Worm (Caenorhabditis elegans) whole organism, L1 larva: ENCODE results near the gene hpo-10.

Experiments
- F16B12.6 ChIP-seq: fragments of 150-350 bp; optimal IDR thresholded peaks from 2 replicates; lab custom pipeline; 2014; ENCODE audit warnings: missing biosample characterization, missing genetic modification characterization
- aly-2 ChIP-seq: fragments of 150-350 bp; optimal IDR thresholded peaks from 2 replicates; lab custom pipeline; 2014; ENCODE audit warnings: missing biosample characterization, missing genetic modification characterization
- ama-1 ChIP-seq: fragments of 150-350 bp; optimal IDR thresholded peaks from 2 replicates; lab custom pipeline; 2014
- blmp-1 ChIP-seq: fragments of 150-350 bp; optimal IDR thresholded peaks from 2 replicates; lab custom pipeline; 2014; ENCODE audit warnings: missing biosample characterization, missing genetic modification characterization
- ceh-8 ChIP-seq: fragments of 200-800 bp; sonication (Bioruptor generic); optimal IDR thresholded peaks from 2 replicates; lab custom pipeline; 2018; ENCODE audit warnings: mild to moderate bottlenecking, missing genetic modification characterization, moderate library complexity, missing compliant biosample characterization
- ceh-82 ChIP-seq, 3 experiments: fragments of 150-350 bp in 1 of 3; sonication (generic microtip) in 2 of 3; optimal IDR thresholded peaks; 2 replicates each; lab custom pipeline; 2014 to 2017; ENCODE audit warnings: missing biosample characterization in 3 of 3, missing genetic modification characterization in 3 of 3
- ceh-90 ChIP-seq: sonication (generic microtip); optimal IDR thresholded peaks from 2 replicates; lab custom pipeline; 2016; ENCODE audit warnings: missing genetic modification characterization, missing compliant biosample characterization
- dpl-1 ChIP-seq, 3 experiments: fragments of 150-350 bp in 2 of 3; sonication (generic microtip) in 1 of 3; optimal IDR thresholded peaks; 2 replicates each; lab custom pipeline; 2014 to 2017; ENCODE audit warnings: missing biosample characterization in 3 of 3, missing genetic modification characterization in 3 of 3, missing genetic modification reagents in 3 of 3
- efl-1 ChIP-seq, 4 experiments: fragments of 150-350 bp; optimal IDR thresholded peaks in 3 of 4; peaks in 1 of 4; 1 replicate in 1 of 4; 2 replicates in 3 of 4; lab custom pipeline; 2014; ENCODE audit warnings: missing biosample characterization in 2 of 4, missing genetic modification characterization in 2 of 4, missing genetic modification reagents in 2 of 4
- egl-13 ChIP-seq: sonication (generic microtip); optimal IDR thresholded peaks from 2 replicates; lab custom pipeline; 2016; ENCODE audit warnings: missing genotype, missing genetic modification reagents, missing genetic modification characterization, missing compliant biosample characterization
- elt-2 ChIP-seq: sonication (generic microtip); optimal IDR thresholded peaks from 2 replicates; lab custom pipeline; 2016; ENCODE audit warnings: missing genetic modification characterization, mild to moderate bottlenecking, inconsistent platforms, missing compliant biosample characterization, missing genetic modification reagents
- fkh-8 ChIP-seq: sonication (generic microtip); optimal IDR thresholded peaks from 2 replicates; lab custom pipeline; 2016; ENCODE audit warnings: mild to moderate bottlenecking, missing genetic modification characterization, missing compliant biosample characterization
- fos-1 ChIP-seq: fragments of 150-350 bp; optimal IDR thresholded peaks from 2 replicates; lab custom pipeline; 2014; ENCODE audit warnings: missing biosample characterization, missing genetic modification characterization
- grh-1 ChIP-seq: fragments of 200-800 bp; sonication (Bioruptor generic); IDR thresholded peaks from 2 replicates; pipeline ENCODE4 v1.3.6; 2022; ENCODE audit warnings: missing genetic modification reagents, missing genetic modification characterization, missing compliant biosample characterization
- hlh-17 ChIP-seq: fragments of 200-800 bp; sonication (Bioruptor generic); optimal IDR thresholded peaks from 2 replicates; lab custom pipeline; 2018; ENCODE audit warnings: missing genetic modification characterization, mild to moderate bottlenecking, missing compliant biosample characterization, moderate library complexity, borderline replicate concordance
- jun-1 ChIP-seq: fragments of 150-350 bp; optimal IDR thresholded peaks from 2 replicates; lab custom pipeline; 2014; ENCODE audit warnings: missing biosample characterization, missing genetic modification reagents, missing genetic modification characterization
- lin-14 ChIP-seq: fragments of 200-800 bp; sonication (Bioruptor generic); optimal IDR thresholded peaks from 2 replicates; lab custom pipeline; 2018; ENCODE audit warnings: mild to moderate bottlenecking, missing genetic modification characterization, moderate library complexity, missing compliant biosample characterization
- lin-35 ChIP-seq, 2 experiments: fragments of 150-350 bp; optimal IDR thresholded peaks; 2 replicates each; lab custom pipeline; 2014; ENCODE audit warnings: missing biosample characterization in 2 of 2, missing genetic modification characterization in 2 of 2, missing genetic modification reagents in 2 of 2
- lin-39 ChIP-seq: fragments of 150-350 bp; optimal IDR thresholded peaks from 2 replicates; lab custom pipeline; 2014; ENCODE audit warnings: missing biosample characterization, missing genetic modification reagents, missing genetic modification characterization
- lir-3 ChIP-seq: sonication (generic microtip); optimal IDR thresholded peaks from 2 replicates; lab custom pipeline; 2016; ENCODE audit warnings: mild to moderate bottlenecking, missing genetic modification characterization, moderate library complexity, missing compliant biosample characterization; ENCODE audit not compliant: poor library complexity
- lsy-2 ChIP-seq, 2 experiments: fragments of 150-350 bp; optimal IDR thresholded peaks; 2 replicates each; lab custom pipeline; 2014; ENCODE audit warnings: missing biosample characterization in 2 of 2, missing genetic modification characterization in 2 of 2
- mab-9 ChIP-seq: fragments of 200-800 bp; sonication (Bioruptor generic); IDR thresholded peaks from 2 replicates; pipeline ENCODE4 v1.3.6; 2022; ENCODE audit warnings: missing genetic modification reagents, missing genetic modification characterization, missing compliant biosample characterization
- mdl-1 ChIP-seq, 2 experiments: fragments of 150-350 bp; optimal IDR thresholded peaks; 2 replicates each; lab custom pipeline; 2014 to 2017; ENCODE audit warnings: missing biosample characterization in 2 of 2, missing genetic modification characterization in 2 of 2, inconsistent platforms in 1 of 2
- mep-1 ChIP-seq: fragments of 150-350 bp; optimal IDR thresholded peaks from 2 replicates; lab custom pipeline; 2014; ENCODE audit warnings: missing biosample characterization, missing genetic modification characterization
- nhr-71 ChIP-seq: sonication (generic microtip); optimal IDR thresholded peaks from 2 replicates; lab custom pipeline; 2016; ENCODE audit warnings: mild to moderate bottlenecking, missing genetic modification characterization, moderate library complexity, missing compliant biosample characterization
- nhr-76 ChIP-seq: sonication (generic microtip); optimal IDR thresholded peaks from 2 replicates; lab custom pipeline; 2017; ENCODE audit warnings: missing biosample characterization, missing genetic modification characterization
- nhr-85 ChIP-seq: sonication (generic microtip); peaks from one replicate; lab custom pipeline; 2016; ENCODE audit warnings: missing genetic modification characterization, inconsistent platforms, missing compliant biosample characterization
- nhr-90 ChIP-seq: sonication (generic microtip); optimal IDR thresholded peaks from 2 replicates; lab custom pipeline; 2016; ENCODE audit warnings: mild to moderate bottlenecking, missing genetic modification characterization, missing compliant biosample characterization; ENCODE audit not compliant: poor library complexity
- pax-3 ChIP-seq: fragments of 200-800 bp; sonication (Bioruptor generic); optimal IDR thresholded peaks from 2 replicates; lab custom pipeline; 2018; ENCODE audit warnings: mild to moderate bottlenecking, missing genetic modification characterization, moderate library complexity, missing compliant biosample characterization
- pqm-1 ChIP-seq: sonication (generic microtip); optimal IDR thresholded peaks from 3 replicates; lab custom pipeline; 2017; ENCODE audit warnings: missing biosample characterization, missing genetic modification characterization
- snpc-4 ChIP-seq: fragments of 150-350 bp; optimal IDR thresholded peaks from 2 replicates; lab custom pipeline; 2014; ENCODE audit warnings: missing biosample characterization, missing genetic modification characterization
- sox-4 ChIP-seq: sonication (generic microtip); optimal IDR thresholded peaks from 2 replicates; lab custom pipeline; 2016; ENCODE audit warnings: missing genetic modification characterization, missing compliant biosample characterization
- sptf-1 ChIP-seq: fragments of 150-350 bp; optimal IDR thresholded peaks from 2 replicates; lab custom pipeline; 2014; ENCODE audit warnings: missing biosample characterization, missing genetic modification characterization
- sup-37 ChIP-seq: fragments of 200-800 bp; sonication (Bioruptor generic); optimal IDR thresholded peaks from 2 replicates; lab custom pipeline; 2018; ENCODE audit warnings: mild to moderate bottlenecking, missing genetic modification characterization, missing compliant biosample characterization
- swsn-7 ChIP-seq: sonication (generic microtip); optimal IDR thresholded peaks from 2 replicates; lab custom pipeline; 2016; ENCODE audit warnings: missing genetic modification characterization, missing compliant biosample characterization
- tbx-2 ChIP-seq: sonication (generic microtip); optimal IDR thresholded peaks from 2 replicates; lab custom pipeline; 2016; ENCODE audit warnings: missing genetic modification characterization, missing compliant biosample characterization
- tlp-1 ChIP-seq: fragments of 150-350 bp; optimal IDR thresholded peaks from 2 replicates; lab custom pipeline; 2014; ENCODE audit warnings: missing biosample characterization, missing genetic modification characterization
- vab-15 ChIP-seq: sonication (generic microtip); optimal IDR thresholded peaks from 2 replicates; lab custom pipeline; 2017; ENCODE audit warnings: missing genotype, mild to moderate bottlenecking, missing genetic modification characterization, missing compliant biosample characterization
- zag-1 ChIP-seq: fragments of 150-350 bp; optimal IDR thresholded peaks from 2 replicates; lab custom pipeline; 2014; ENCODE audit warnings: missing biosample characterization, missing genetic modification characterization
- zip-4 ChIP-seq: fragments of 200-800 bp; sonication (Bioruptor generic); optimal IDR thresholded peaks from 2 replicates; lab custom pipeline; 2018; ENCODE audit warnings: mild to moderate bottlenecking, missing genetic modification characterization, moderate library complexity, missing compliant biosample characterization
- ztf-11 ChIP-seq, 2 experiments: sonication (generic microtip); optimal IDR thresholded peaks; 2 replicates each; lab custom pipeline; 2016 to 2017; ENCODE audit warnings: missing genetic modification characterization in 2 of 2, missing biosample characterization in 1 of 2, missing compliant biosample characterization in 1 of 2

The hpo-10 gene

ce11 chrIII:5859008-5859407 lies 20.3 kb upstream of the hpo-10 start, which contains the start of gene dpf-4:
TSS of gene dpf-4 (plus strand) at chrIII:5859308.
- no peak for TF ChIP-seq efl-1 (optimal IDR thresholded peaks at IDR 0.05; lab: Kevin White, UChicago)
- peak in 1 of 2 experiments; percentile 75 for TF ChIP-seq efl-1 (GFP tag; optimal IDR thresholded peaks at IDR 0.05 in 1 of 2; lab: Kevin White, UChicago)
- no peak for TF ChIP-seq nhr-85 (tag; lab: Kevin White, UChicago)
- TF ChIP-seq grh-1 (GFP tag; lab: Robert Waterston, UW): no peak

DNA sequence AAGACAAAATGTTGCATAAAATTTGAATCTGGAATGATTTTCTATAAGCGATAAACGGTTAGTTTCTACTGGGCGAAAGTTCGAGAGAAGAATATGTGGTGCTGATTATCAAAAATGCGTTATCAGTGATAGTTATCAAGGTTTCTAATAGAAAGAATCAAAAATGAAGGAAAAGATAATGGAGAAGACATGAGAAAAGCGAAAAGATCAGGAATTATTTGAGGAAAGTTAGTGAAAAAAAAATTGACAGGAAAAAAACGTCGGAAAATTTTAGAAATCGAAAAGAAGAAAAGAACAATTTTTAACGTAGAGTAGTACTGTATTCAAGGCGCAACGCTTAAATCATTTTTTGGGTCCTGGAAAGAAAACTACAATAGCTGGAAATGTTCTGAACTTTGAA lies 15.5 kb upstream of the hpo-10 start, which contains the start of gene dnpp-1:
dnpp-1 (minus strand) TSS at position 30 of the 400 bp plus-strand sequence.
- TF ChIP-seq vab-15 (tag; lab: Kevin White, UChicago) (no peak), elt-2 (tag; lab: Kevin White, UChicago) (peak; percentile 78), lin-35 (GFP tag; optimal IDR thresholded peaks at IDR 0.05; lab: Kevin White, UChicago) (peak in 1 of 2 experiments; percentile 25), F16B12.6 (tag; lab: Kevin White, UChicago) (no peak), tlp-1 (peak; percentile 25), fos-1 (no peak), egl-13 (tag; lab: Kevin White, UChicago) (no peak), blmp-1 (tag; lab: Kevin White, UChicago) (peak; percentile 62), pqm-1 (tag; lab: Kevin White, UChicago) (peak; percentile 36)

ce11 chrIII:5864270-5864669 lies 15.0 kb upstream of the hpo-10 start, which contains the start of gene rabn-5:
TSS of gene rabn-5 (plus strand) at chrIII:5864553.
- TF ChIP-seq swsn-7 (tag; lab: Kevin White, UChicago) (no peak), grh-1 (GFP tag; lab: Robert Waterston, UW) (no peak), nhr-90 (no peak), efl-1 (optimal IDR thresholded peaks at IDR 0.05; lab: Kevin White, UChicago) (peak; percentile 13 to 19), efl-1 (GFP tag; optimal IDR thresholded peaks at IDR 0.05 in 1 of 2; lab: Kevin White, UChicago) (peak in 1 of 2 experiments; percentile 51), mep-1 (tag; lab: Kevin White, UChicago) (peak; percentile 16), dpl-1 (GFP tag; optimal IDR thresholded peaks at IDR 0.05; lab: Kevin White, UChicago) (peak in 1 of 3 experiments; percentile 59), lsy-2 (tag; optimal IDR thresholded peaks at IDR 0.05; lab: Kevin White, UChicago) (peak in 1 of 2 experiments; percentile 2), fos-1 (no peak)

- TF ChIP-seq hlh-17 (GFP tag; lab: Kevin White, UChicago): no peak
- no peak for TF ChIP-seq ceh-82 (tag; optimal IDR thresholded peaks at IDR 0.05; lab: Kevin White, UChicago)
- TF ChIP-seq, all 84 proteins: peak for 0
Measured at ce11 chrIII:5868401-5868800, 10.9 kb upstream of the hpo-10 start, which contains the start of gene eng-1. TSS of gene eng-1 (minus strand) at chrIII:5868501.

ce11 chrIII:5869429-5869828 lies 9.9 kb upstream of the hpo-10 start, which contains the start of gene F01F1.15:
TSS of gene F01F1.15 (minus strand) at chrIII:5869529.
- no peak for TF ChIP-seq zip-4 (GFP tag; lab: Kevin White, UChicago)
- TF ChIP-seq blmp-1 (tag; lab: Kevin White, UChicago): no peak
- no peak for TF ChIP-seq sox-4
- no peak for TF ChIP-seq aly-2 (tag; lab: Kevin White, UChicago)
- no peak for TF ChIP-seq pax-3 (tag; lab: Kevin White, UChicago)
- TF ChIP-seq nhr-76 (tag; lab: Kevin White, UChicago): no peak

- peak in 1 of 2 experiments; percentile 95 for TF ChIP-seq ztf-11 (tag; optimal IDR thresholded peaks at IDR 0.05; lab: Kevin White, UChicago)
- peak; percentile 83 for TF ChIP-seq fkh-8 (tag; lab: Kevin White, UChicago)
- peak; percentile 31 for TF ChIP-seq lin-39 (tag; lab: Kevin White, UChicago)
- TF ChIP-seq grh-1 (GFP tag; lab: Robert Waterston, UW): peak; percentile 62
- peak; percentile 91 for TF ChIP-seq ceh-90
- peak; percentile 89 for TF ChIP-seq swsn-7 (tag; lab: Kevin White, UChicago)
- TF ChIP-seq nhr-85 (tag; lab: Kevin White, UChicago): peak; percentile 96
- peak; percentile 72 for TF ChIP-seq jun-1 (tag; lab: Kevin White, UChicago)
- TF ChIP-seq tlp-1: no peak
- TF ChIP-seq nhr-71 (tag; lab: Kevin White, UChicago): peak; percentile 92
- no peak for TF ChIP-seq sptf-1 (tag; lab: Kevin White, UChicago)
- peak; percentile 84 for TF ChIP-seq ceh-8 (GFP tag; lab: Kevin White, UChicago)
- peak; percentile 91 for TF ChIP-seq tbx-2 (tag; lab: Kevin White, UChicago)
- TF ChIP-seq lin-14 (GFP tag; lab: Kevin White, UChicago): peak; percentile 85
- TF ChIP-seq mdl-1 (tag; optimal IDR thresholded peaks at IDR 0.05; lab: Kevin White, UChicago): peak in 1 of 2 experiments; percentile 57
- TF ChIP-seq zag-1 (tag; lab: Kevin White, UChicago): no peak
- TF ChIP-seq ama-1 (lab: Kevin White, UChicago): no peak
- peak; percentile 96 for TF ChIP-seq lir-3
- peak; percentile 64 for TF ChIP-seq mab-9
- peak; percentile 12 for TF ChIP-seq sup-37 (GFP tag; lab: Kevin White, UChicago)
- TF ChIP-seq snpc-4 (tag; lab: Kevin White, UChicago): peak; percentile 2
Measured at ce11 chrIII:5871760-5872159, 7.5 kb upstream of the hpo-10 start, which contains the start of the genes F01F1.11 and F01F1.3. TSS of gene F01F1.11 (minus strand) at chrIII:5871877. TSS of gene F01F1.3 (plus strand) at chrIII:5871938.
